Worm (Caenorhabditis elegans): ENCODE results near the gene C25D7.5.

DNA sequence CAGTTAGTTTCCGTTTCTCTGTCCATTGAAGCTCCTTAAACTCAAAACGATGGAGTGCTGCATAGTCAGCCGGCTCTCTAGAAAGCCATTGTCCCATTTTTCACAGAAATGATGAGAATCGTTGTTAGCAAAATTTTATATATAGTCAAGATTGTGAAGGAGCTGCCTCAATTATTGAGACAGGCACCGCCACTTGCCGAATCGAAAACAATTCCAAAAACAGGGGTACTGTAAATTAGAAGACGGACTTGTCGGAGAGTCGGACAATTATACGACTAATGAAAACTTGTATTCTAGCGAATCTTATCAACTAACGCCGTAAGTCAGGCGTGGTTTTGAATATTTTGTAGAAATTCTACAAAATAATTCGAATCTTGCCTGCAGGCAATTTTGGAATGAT, 32.2 kb upstream of the C25D7.5 start, which contains the start of gene F14H8.2:
- TF ChIP-seq flt-1 (GFP tag; IDR thresholded peaks at IDR 0.05) (no peak), scrt-1 (GFP tag; IDR thresholded peaks at IDR 0.05) (no peak), tbx-11 (GFP tag; IDR thresholded peaks at IDR 0.05) (no peak), B0310.2 (tag; optimal IDR thresholded peaks at IDR 0.05) (no peak), aly-1 (tag; optimal IDR thresholded peaks at IDR 0.05) (no peak)

Data from whole organism, early embryonic.